Fruit fly (Drosophila melanogaster) whole organism, embryonic: ENCODE data around the gene CNPYb.

Experiments used
- CG12104 ChIP-seq: fragments of 200-800 bp; sonication (Bioruptor generic); optimal IDR thresholded peaks from 3 replicates; lab custom pipeline; 2016; ENCODE audit warnings: missing biosample characterization, missing genetic modification characterization
- CG12659 ChIP-seq: fragments of 200-800 bp; sonication (Bioruptor generic); optimal IDR thresholded peaks from 3 replicates; lab custom pipeline; 2017; ENCODE audit warnings: mild to moderate bottlenecking, missing biosample characterization, missing genetic modification reagents, missing genetic modification characterization
- CG13296 ChIP-seq: fragments of 200-800 bp; sonication (Bioruptor generic); optimal IDR thresholded peaks from 3 replicates; lab custom pipeline; 2018; ENCODE audit warnings: missing biosample characterization, mild to moderate bottlenecking, missing genetic modification characterization
- CG13894 ChIP-seq: fragments of 200-800 bp; sonication (Bioruptor generic); optimal IDR thresholded peaks from 3 replicates; lab custom pipeline; 2018; ENCODE audit warnings: missing biosample characterization, mild to moderate bottlenecking, missing genetic modification characterization, moderate library complexity
- CG1603 ChIP-seq: fragments of 200-800 bp; sonication (Bioruptor generic); optimal IDR thresholded peaks from 2 replicates; lab custom pipeline; 2019; ENCODE audit warnings: missing biosample characterization, mild to moderate bottlenecking, missing genetic modification characterization, moderate library complexity
- CG16815 ChIP-seq: fragments of 200-800 bp; sonication (Bioruptor generic); optimal IDR thresholded peaks from 3 replicates; lab custom pipeline; 2017; ENCODE audit warnings: missing biosample characterization, mild to moderate bottlenecking, missing genetic modification characterization
- CG17361 ChIP-seq: fragments of 200-800 bp; sonication (Bioruptor generic); IDR thresholded peaks from 3 replicates; pipeline ENCODE4 v1.3.6; 2022; ENCODE audit warnings: missing biosample characterization, missing genetic modification characterization
- CG17612 ChIP-seq: fragments of 200-800 bp; sonication (Bioruptor generic); IDR thresholded peaks from 2 replicates; pipeline ENCODE4 v1.3.6; 2022; ENCODE audit warnings: missing biosample characterization, missing genetic modification characterization
- CG17829 ChIP-seq: fragments of 200-800 bp; optimal IDR thresholded peaks from 2 replicates; lab custom pipeline; 2019; ENCODE audit warnings: missing biosample characterization, mild to moderate bottlenecking, missing genetic modification characterization, moderate library complexity
- CG1792 ChIP-seq: fragments of 200-800 bp; sonication (Bioruptor generic); optimal IDR thresholded peaks from 2 replicates; lab custom pipeline; 2016; ENCODE audit warnings: missing biosample characterization, missing genetic modification characterization
- CG3995 ChIP-seq: fragments of 200-800 bp; sonication (Bioruptor generic); optimal IDR thresholded peaks from 3 replicates; lab custom pipeline; 2016; ENCODE audit warnings: missing biosample characterization, missing genetic modification characterization
- CG42726 ChIP-seq: fragments of 200-800 bp; sonication (Bioruptor generic); IDR thresholded peaks from 2 replicates; pipeline ENCODE4 v1.3.6; 2022; ENCODE audit warnings: missing biosample characterization, missing genetic modification characterization; ENCODE audit not compliant: partially characterized antibody
- CG6689 ChIP-seq: fragments of 200-800 bp; sonication (Bioruptor generic); IDR thresholded peaks from 2 replicates; pipeline ENCODE4 v1.3.6; 2022; ENCODE audit warnings: missing biosample characterization, missing genetic modification characterization
- CG8359 ChIP-seq: fragments of 200-800 bp; sonication (Bioruptor generic); optimal IDR thresholded peaks from 2 replicates; lab custom pipeline; 2017; ENCODE audit warnings: missing biosample characterization, mild to moderate bottlenecking, missing genetic modification characterization, borderline replicate concordance
- CG8765 ChIP-seq: fragments of 200-800 bp; sonication (Bioruptor generic); IDR thresholded peaks from 2 replicates; pipeline ENCODE4 v1.3.6; 2022; ENCODE audit warnings: missing biosample characterization, missing genetic modification characterization
- CG9215 ChIP-seq: fragments of 200-800 bp; sonication (Bioruptor generic); IDR thresholded peaks from 2 replicates; pipeline ENCODE4 v1.3.6; 2022; ENCODE audit warnings: missing biosample characterization, missing genetic modification characterization
- CG9437 ChIP-seq: fragments of 200-800 bp; sonication (Bioruptor generic); optimal IDR thresholded peaks from 2 replicates; lab custom pipeline; 2018; ENCODE audit warnings: missing biosample characterization, mild to moderate bottlenecking, missing genetic modification characterization
- GATAe ChIP-seq: fragments of 200-800 bp; sonication (Bioruptor generic); conservative IDR thresholded peaks from 2 replicates; pipeline ENCODE4 v1.3.6; 2022; ENCODE audit warnings: missing biosample characterization, missing genetic modification characterization
- HHEX ChIP-seq: fragments of 200-800 bp; sonication (Bioruptor generic); optimal IDR thresholded peaks from 3 replicates; lab custom pipeline; 2017; ENCODE audit warnings: missing biosample characterization, mild to moderate bottlenecking, missing genetic modification characterization, missing genetic modification reagents
- HLH54F ChIP-seq: fragments of 200-800 bp; sonication (Bioruptor generic); optimal IDR thresholded peaks from 3 replicates; lab custom pipeline; 2016; ENCODE audit warnings: missing biosample characterization, missing genetic modification characterization
- Hr39 ChIP-seq: fragments of >200 bp; optimal IDR thresholded peaks from 2 replicates; lab custom pipeline; 2017
- MESR4 ChIP-seq: fragments of 200-800 bp; sonication (Bioruptor generic); optimal IDR thresholded peaks from 2 replicates; lab custom pipeline; 2018; ENCODE audit warnings: missing biosample characterization, mild to moderate bottlenecking, missing genetic modification characterization, moderate library complexity
- PHDP ChIP-seq: fragments of 200-800 bp; sonication (Bioruptor generic); optimal IDR thresholded peaks from 3 replicates; lab custom pipeline; 2018; ENCODE audit warnings: missing biosample characterization, mild to moderate bottlenecking, missing genetic modification characterization, moderate library complexity
- Ptx1 ChIP-seq: fragments of 200-800 bp; sonication (Bioruptor generic); IDR thresholded peaks from 2 replicates; pipeline ENCODE4 v1.3.6; 2022; ENCODE audit warnings: missing biosample characterization, missing genetic modification characterization
- Rfx ChIP-seq: fragments of 200-800 bp; sonication (Bioruptor generic); IDR thresholded peaks from 2 replicates; pipeline ENCODE4 v1.3.6; 2022; ENCODE audit warnings: missing biosample characterization, missing genetic modification characterization
- Rx ChIP-seq: fragments of 200-800 bp; sonication (Bioruptor generic); IDR thresholded peaks from 2 replicates; pipeline ENCODE4 v1.3.6; 2022; ENCODE audit warnings: missing biosample characterization, missing genetic modification characterization
- Six4 ChIP-seq: fragments of 200-800 bp; sonication (Bioruptor generic); optimal IDR thresholded peaks from 2 replicates; lab custom pipeline; 2016; ENCODE audit warnings: missing biosample characterization, missing genetic modification characterization
- Tbp ChIP-seq: fragments of >200 bp; optimal IDR thresholded peaks from 2 replicates; lab custom pipeline; 2018; ENCODE audit warnings: missing biosample characterization, missing genetic modification characterization
- ap ChIP-seq: fragments of 200-800 bp; sonication (Bioruptor generic); IDR thresholded peaks from 2 replicates; pipeline ENCODE4 v1.3.6; 2022; ENCODE audit warnings: missing biosample characterization, missing genetic modification characterization
- bowl ChIP-seq: fragments of 200-800 bp; sonication (Bioruptor generic); IDR thresholded peaks from 2 replicates; pipeline ENCODE4 v1.3.6; 2022; ENCODE audit warnings: missing biosample characterization, missing genetic modification characterization
- cwo ChIP-seq: fragments of 200-800 bp; sonication (Bioruptor generic); optimal IDR thresholded peaks from 3 replicates; lab custom pipeline; 2017; ENCODE audit warnings: missing biosample characterization, missing genetic modification characterization, mild to moderate bottlenecking, moderate library complexity, missing genetic modification reagents
- dmrt99B ChIP-seq: fragments of 200-800 bp; sonication (Bioruptor generic); optimal IDR thresholded peaks from 2 replicates; lab custom pipeline; 2018; ENCODE audit warnings: missing biosample characterization, mild to moderate bottlenecking, missing genetic modification characterization, moderate library complexity
- dysf ChIP-seq: fragments of 200-800 bp; sonication (Bioruptor generic); IDR thresholded peaks from 3 replicates; pipeline ENCODE4 v1.3.6; 2022; ENCODE audit warnings: missing biosample characterization, missing genetic modification characterization
- ems ChIP-seq: fragments of 200-800 bp; sonication (Bioruptor generic); optimal IDR thresholded peaks from 3 replicates; lab custom pipeline; 2016; ENCODE audit warnings: missing biosample characterization, missing genetic modification characterization
- fd102C ChIP-seq: fragments of 200-800 bp; sonication (Bioruptor generic); optimal IDR thresholded peaks from 2 replicates; lab custom pipeline; 2018; ENCODE audit warnings: missing biosample characterization, mild to moderate bottlenecking, missing genetic modification characterization, moderate library complexity
- fd3F ChIP-seq: fragments of 200-800 bp; sonication (Bioruptor generic); optimal IDR thresholded peaks from 2 replicates; lab custom pipeline; 2018; ENCODE audit warnings: missing biosample characterization, mild to moderate bottlenecking, missing genetic modification characterization, moderate library complexity
- fd64A ChIP-seq: fragments of 200-800 bp; sonication (Bioruptor generic); optimal IDR thresholded peaks from 3 replicates; lab custom pipeline; 2018; ENCODE audit warnings: missing biosample characterization, mild to moderate bottlenecking, missing genetic modification characterization
- fd96Cb ChIP-seq: fragments of 200-800 bp; sonication (Bioruptor generic); optimal IDR thresholded peaks from 2 replicates; lab custom pipeline; 2018; ENCODE audit warnings: missing biosample characterization, mild to moderate bottlenecking, missing genetic modification characterization, moderate library complexity
- fru ChIP-seq: fragments of >200 bp; optimal IDR thresholded peaks from 2 replicates; lab custom pipeline; 2017
- gcm ChIP-seq: fragments of 200-800 bp; sonication (Bioruptor generic); optimal IDR thresholded peaks from 2 replicates; lab custom pipeline; 2019; ENCODE audit warnings: missing biosample characterization, mild to moderate bottlenecking, missing genetic modification characterization, moderate library complexity
- gsb ChIP-seq: fragments of 200-800 bp; sonication (Bioruptor generic); IDR thresholded peaks from 2 replicates; pipeline ENCODE4 v1.3.6; 2022; ENCODE audit warnings: missing biosample characterization, missing genetic modification characterization
- ind ChIP-seq: fragments of 200-800 bp; sonication (Bioruptor generic); optimal IDR thresholded peaks from 3 replicates; lab custom pipeline; 2016; ENCODE audit warnings: missing biosample characterization, missing genetic modification characterization
- onecut ChIP-seq: fragments of 200-800 bp; sonication (Bioruptor generic); IDR thresholded peaks from 2 replicates; pipeline ENCODE4 v1.3.6; 2022; ENCODE audit warnings: missing biosample characterization, missing genetic modification characterization
- pb ChIP-seq: fragments of 200-800 bp; sonication (Bioruptor generic); optimal IDR thresholded peaks from 3 replicates; lab custom pipeline; 2016; ENCODE audit warnings: missing biosample characterization, missing genetic modification characterization
- pita ChIP-seq: fragments of 200-800 bp; sonication (Bioruptor generic); optimal IDR thresholded peaks from 2 replicates; lab custom pipeline; 2017; ENCODE audit warnings: missing biosample characterization, mild to moderate bottlenecking, missing genetic modification characterization
- sc ChIP-seq, 3 experiments: fragments of >200 bp in 2 of 3; fragments of 200-800 bp in 1 of 3; sonication (Bioruptor generic) in 1 of 3; optimal IDR thresholded peaks; 2 replicates in 2 of 3; 3 replicates in 1 of 3; lab custom pipeline; 2017; ENCODE audit warnings: mild to moderate bottlenecking in 1 of 3, missing biosample characterization in 1 of 3, missing genetic modification characterization in 1 of 3, missing genetic modification reagents in 1 of 3
- slou ChIP-seq: fragments of 200-800 bp; sonication (Bioruptor generic); optimal IDR thresholded peaks from 3 replicates; lab custom pipeline; 2016; ENCODE audit warnings: missing biosample characterization, missing genetic modification characterization
- vnd ChIP-seq: fragments of 200-800 bp; sonication (Bioruptor generic); IDR thresholded peaks from 3 replicates; pipeline ENCODE4 v1.3.6; 2022; ENCODE audit warnings: missing biosample characterization, missing genetic modification characterization; ENCODE audit not compliant: partially characterized antibody
- vvl ChIP-seq: fragments of 200-800 bp; sonication (Bioruptor generic); IDR thresholded peaks from 2 replicates; pipeline ENCODE4 v1.3.6; 2022; ENCODE audit warnings: missing biosample characterization, missing genetic modification characterization
- z ChIP-seq: fragments of 200-800 bp; sonication (Bioruptor generic); IDR thresholded peaks from 3 replicates; pipeline ENCODE4 v1.3.6; 2022; ENCODE audit warnings: missing biosample characterization, missing genetic modification characterization
- zfh1 ChIP-seq: fragments of 200-800 bp; sonication (Bioruptor generic); IDR thresholded peaks from 3 replicates; pipeline ENCODE4 v1.3.6; 2022; ENCODE audit warnings: missing biosample characterization, missing genetic modification characterization

CNPYb gene

dm6 chr3L:19071173-19071844, 24.7 kb downstream of the CNPYb start (continued):
- no peak for TF ChIP-seq CG17612 (GFP tag; lab: Robert Waterston, UW)
- no peak for TF ChIP-seq fd3F (GFP tag; lab: Kevin White, UChicago)
- no peak for TF ChIP-seq bowl
- TF ChIP-seq vvl (GFP tag; lab: Robert Waterston, UW): peak; percentile 43
- TF ChIP-seq ap: no peak
- no peak for TF ChIP-seq onecut (GFP tag; lab: Robert Waterston, UW)
- no peak for TF ChIP-seq CG8765
- no peak for TF ChIP-seq CG12659 (GFP tag; lab: Kevin White, UChicago)
- TF ChIP-seq Ptx1 (GFP tag; lab: Robert Waterston, UW): peak; percentile 41
- TF ChIP-seq HHEX (GFP tag; lab: Kevin White, UChicago): no peak
- peak; percentile 0 for TF ChIP-seq CG3995 (GFP tag; lab: Kevin White, UChicago)
- no peak for TF ChIP-seq CG1603 (tag; lab: Kevin White, UChicago)
- TF ChIP-seq fd102C: no peak
- no peak for TF ChIP-seq fd96Cb
- TF ChIP-seq MESR4 (GFP tag; lab: Kevin White, UChicago): no peak
- TF ChIP-seq gcm: no peak
- TF ChIP-seq ems: no peak
- no peak for TF ChIP-seq CG8359 (GFP tag; lab: Kevin White, UChicago)
- no peak for TF ChIP-seq CG42726
- 0 out of 3 replicates have a peak, but pooled peaks have one; percentile 24 for TF ChIP-seq CG17361 (GFP tag; lab: Robert Waterston, UW)
- TF ChIP-seq CG1792 (GFP tag; lab: Kevin White, UChicago): no peak
- TF ChIP-seq slou (GFP tag; lab: Kevin White, UChicago): no peak
- TF ChIP-seq gsb: no peak
- no peak for TF ChIP-seq Hr39 (lab: Kevin White, UChicago)
- TF ChIP-seq CG9215: no peak
- TF ChIP-seq GATAe (GFP tag; lab: Robert Waterston, UW): no peak
- no peak for TF ChIP-seq pb
- no peak for TF ChIP-seq vnd
- no peak for TF ChIP-seq Tbp (GFP tag; lab: Kevin White, UChicago)
- TF ChIP-seq z (GFP tag; lab: Robert Waterston, UW): 0 out of 3 replicates have a peak, but pooled peaks have one; percentile 62
- TF ChIP-seq fd64A (GFP tag; lab: Kevin White, UChicago): no peak
- no peak for TF ChIP-seq zfh1
- no peak for TF ChIP-seq HLH54F (GFP tag; lab: Kevin White, UChicago)
- no peak for TF ChIP-seq Rx (GFP tag; lab: Robert Waterston, UW)
- no peak for TF ChIP-seq Six4
- peak; percentile 3 for TF ChIP-seq CG13296
- no peak for TF ChIP-seq PHDP (tag; lab: Kevin White, UChicago)
- no peak for TF ChIP-seq pita
- TF ChIP-seq ind: no peak
- TF ChIP-seq CG9437 (GFP tag; lab: Kevin White, UChicago): no peak
- no peak for TF ChIP-seq fru (lab: Kevin White, UChicago)
- no peak for TF ChIP-seq CG17829
- no peak for TF ChIP-seq dysf (GFP tag; lab: Robert Waterston, UW)
- no peak; the same call in 1 of the 2 replicates for TF ChIP-seq CG6689 (GFP tag; lab: Robert Waterston, UW)
- no peak for TF ChIP-seq CG16815 (GFP tag; lab: Kevin White, UChicago)
- TF ChIP-seq CG13894 (tag; lab: Kevin White, UChicago): peak; percentile 78
- TF ChIP-seq cwo (GFP tag; lab: Kevin White, UChicago): peak; percentile 94
- TF ChIP-seq CG12104 (GFP tag; lab: Kevin White, UChicago): no peak
- TF ChIP-seq Rfx (GFP tag; lab: Robert Waterston, UW): peak; percentile 64
- TF ChIP-seq dmrt99B (tag; lab: Kevin White, UChicago): peak; percentile 52
- TF ChIP-seq sc (optimal IDR thresholded peaks at IDR 0.05; lab: Kevin White, UChicago): no peak
- TF ChIP-seq sc (GFP tag; optimal IDR thresholded peaks at IDR 0.05; lab: Kevin White, UChicago): no peak
